Worm (Caenorhabditis elegans) whole organism, young adult: ENCODE results near the gene ntl-9.

ENCODE experiments used
- B0035.1 ChIP-seq: sonication (generic microtip); optimal IDR thresholded peaks from 2 replicates; lab custom pipeline; 2016; ENCODE audit warnings: missing genetic modification characterization, mild to moderate bottlenecking, missing compliant biosample characterization, missing genotype, missing genetic modification reagents
- F33H1.4 ChIP-seq: fragments of 200-800 bp; sonication (Bioruptor generic); IDR thresholded peaks from 2 replicates; pipeline ENCODE4 v1.3.6; 2022; ENCODE audit warnings: missing genetic modification reagents, missing genetic modification characterization, missing compliant biosample characterization
- lag-1 ChIP-seq: fragments of 200-800 bp; sonication (Bioruptor generic); IDR thresholded peaks from 2 replicates; pipeline ENCODE4 v1.3.6; 2022; ENCODE audit warnings: missing genetic modification reagents, missing genetic modification characterization, missing compliant biosample characterization
- let-607 ChIP-seq, 2 experiments: fragments of 200-800 bp in 1 of 2; sonication (Bioruptor generic) in 1 of 2; sonication (generic microtip) in 1 of 2; optimal IDR thresholded peaks; 2 replicates each; lab custom pipeline; 2016 to 2018; ENCODE audit warnings: mild to moderate bottlenecking in 2 of 2, missing compliant biosample characterization in 2 of 2, missing genetic modification characterization in 2 of 2, moderate library complexity in 2 of 2, missing genotype in 1 of 2
- lin-54 ChIP-seq: fragments of 200-800 bp; sonication (Bioruptor generic); optimal IDR thresholded peaks from 2 replicates; lab custom pipeline; 2018; ENCODE audit warnings: mild to moderate bottlenecking, missing genetic modification characterization, missing compliant biosample characterization
- lsl-1 ChIP-seq: fragments of 200-800 bp; sonication (Bioruptor generic); optimal IDR thresholded peaks from 2 replicates; lab custom pipeline; 2018; ENCODE audit warnings: mild to moderate bottlenecking, missing genetic modification characterization, moderate library complexity, missing compliant biosample characterization
- madf-6 ChIP-seq: fragments of 200-800 bp; sonication (Bioruptor generic); IDR thresholded peaks from 2 replicates; pipeline ENCODE4 v1.3.6; 2022; ENCODE audit warnings: missing genetic modification reagents, missing genetic modification characterization, missing compliant biosample characterization
- madf-8 ChIP-seq: fragments of 200-800 bp; sonication (Bioruptor generic); conservative IDR thresholded peaks from 2 replicates; pipeline ENCODE4 v1.3.6; 2022; ENCODE audit warnings: missing genetic modification reagents, missing genetic modification characterization, missing compliant biosample characterization
- mcd-1 ChIP-seq: fragments of 200-800 bp; sonication (Bioruptor generic); IDR thresholded peaks from 2 replicates; pipeline ENCODE4 v1.3.6; 2022; ENCODE audit warnings: missing genetic modification reagents, missing genetic modification characterization, missing compliant biosample characterization
- somi-1 ChIP-seq: fragments of 200-800 bp; sonication (Bioruptor generic); optimal IDR thresholded peaks from 2 replicates; lab custom pipeline; 2018; ENCODE audit warnings: mild to moderate bottlenecking, missing genetic modification characterization, missing compliant biosample characterization
- xnd-1 ChIP-seq: sonication (generic microtip); optimal IDR thresholded peaks from 2 replicates; lab custom pipeline; 2016; ENCODE audit warnings: missing genotype, missing genetic modification reagents, missing genetic modification characterization, missing compliant biosample characterization

Gene ntl-9

DNA sequence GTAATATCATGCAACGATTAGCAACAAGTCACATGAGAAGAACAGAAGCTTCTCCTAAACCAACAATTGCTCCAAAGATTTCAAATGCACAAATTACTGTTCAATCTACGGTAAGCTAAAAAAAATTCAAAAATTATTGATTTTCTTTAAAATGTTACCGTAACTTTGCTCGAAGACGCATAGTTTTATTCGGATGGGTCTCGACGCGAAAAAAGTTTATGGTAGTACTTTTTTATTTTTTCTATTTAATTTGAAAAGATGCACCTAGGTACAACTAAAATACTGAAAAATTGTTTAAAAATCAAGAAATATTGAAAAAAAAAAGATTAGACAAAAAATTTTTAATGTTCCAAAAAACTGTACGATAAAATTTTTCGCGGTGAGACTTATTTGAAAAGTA is 43.4 kb downstream of the ntl-9 start:
- TF ChIP-seq xnd-1 (tag; lab: Kevin White, UChicago) (peak; percentile 81), lin-54 (GFP tag; lab: Kevin White, UChicago) (peak; percentile 7), lag-1 (GFP tag; lab: Robert Waterston, UW) (no peak), B0035.1 (tag; lab: Kevin White, UChicago) (no peak), somi-1 (GFP tag; lab: Kevin White, UChicago) (no peak), F33H1.4 (GFP tag; lab: Robert Waterston, UW) (peak; percentile 85), madf-6 (GFP tag; lab: Robert Waterston, UW) (peak; percentile 84), mcd-1 (GFP tag; lab: Robert Waterston, UW) (no peak), lsl-1 (GFP tag; lab: Kevin White, UChicago) (peak; percentile 92), let-607 (tag; optimal IDR thresholded peaks at IDR 0.05; lab: Kevin White, UChicago) (no peak), madf-8 (GFP tag; lab: Robert Waterston, UW) (peak; percentile 62)
